Worm (Caenorhabditis elegans): ENCODE measurements around the gene wdr-5.3.

The wdr-5.3 gene

ce11 chrV:10695181-10695580, 41.7 kb upstream of the wdr-5.3 start, which contains the start of gene C05A2.4:
TSS of gene C05A2.4 (plus strand) at chrV:10695481.
- TF ChIP-seq madf-6 (GFP tag; IDR thresholded peaks at IDR 0.05) (no peak), snpc-1.3 (tag; optimal IDR thresholded peaks at IDR 0.05; ENCODE audit: insufficient read depth) (no peak), aptf-3 (GFP tag; IDR thresholded peaks at IDR 0.05) (no peak), bed-2 (GFP tag; IDR thresholded peaks at IDR 0.05) (no peak), sea-2 (GFP tag; IDR thresholded peaks at IDR 0.05) (no peak), ceh-79 (tag; optimal IDR thresholded peaks at IDR 0.05) (no peak), egrh-3 (GFP tag; IDR thresholded peaks at IDR 0.05) (no peak), somi-1 (GFP tag; optimal IDR thresholded peaks at IDR 0.05) (no peak)

- TF ChIP-seq attf-3 (GFP tag; conservative IDR thresholded peaks at IDR 0.05), result no peak
- no peak for TF ChIP-seq him-1 (tag; optimal IDR thresholded peaks at IDR 0.05)
- TF ChIP-seq die-1 (tag; optimal IDR thresholded peaks at IDR 0.05), result no peak
Measured at ce11 chrV:10699122-10699521, 37.8 kb upstream of the wdr-5.3 start.

ce11 chrV:10702249-10702648, 34.7 kb upstream of the wdr-5.3 start, which contains the start of gene pph-1:
TSS of gene pph-1 (plus strand) at chrV:10702549.
- TF ChIP-seq ztf-22 (GFP tag; optimal IDR thresholded peaks at IDR 0.05) (no peak), ceh-58 (GFP tag; IDR thresholded peaks at IDR 0.05) (no peak), C17E4.6 (GFP tag; IDR thresholded peaks at IDR 0.05) (no peak), B0035.1 (tag; optimal IDR thresholded peaks at IDR 0.05) (no peak), snpc-1.1 (tag; optimal IDR thresholded peaks at IDR 0.05; ENCODE audit: insufficient read depth) (no peak), F37B4.10 (GFP tag; IDR thresholded peaks at IDR 0.05) (no peak), cebp-1 (GFP tag; IDR thresholded peaks at IDR 0.05) (no peak), cebp-1 (tag; optimal IDR thresholded peaks at IDR 0.05) (no peak), mes-4 (tag; optimal IDR thresholded peaks at IDR 0.05) (no peak), F49E8.2 (tag; optimal IDR thresholded peaks at IDR 0.05; ENCODE audit: insufficient read depth) (no peak), ceh-100 (GFP tag; IDR thresholded peaks at IDR 0.05) (no peak)

ce11 chrV:10702910-10703309, 34.0 kb upstream of the wdr-5.3 start:
- no peak for TF ChIP-seq ztf-25 (GFP tag; IDR thresholded peaks at IDR 0.05)
- no peak for TF ChIP-seq Y95B8A.8 (GFP tag; IDR thresholded peaks at IDR 0.05)
- TF ChIP-seq nfyb-1 (GFP tag; IDR thresholded peaks at IDR 0.05), result no peak
- no peak for TF ChIP-seq bed-2 (GFP tag; IDR thresholded peaks at IDR 0.05)
- no peak for TF ChIP-seq repo-1 (tag; optimal IDR thresholded peaks at IDR 0.05)
- no peak for TF ChIP-seq ets-4 (GFP tag; optimal IDR thresholded peaks at IDR 0.05)
- no peak for TF ChIP-seq let-607 (tag; optimal IDR thresholded peaks at IDR 0.05)
- TF ChIP-seq tbx-9 (tag; optimal IDR thresholded peaks at IDR 0.05; ENCODE audit: borderline replicate concordance), result no peak
- TF ChIP-seq snpc-1.1 (tag; optimal IDR thresholded peaks at IDR 0.05; ENCODE audit: insufficient read depth), result no peak
- no peak for TF ChIP-seq B0336.3 (GFP tag; IDR thresholded peaks at IDR 0.05)
- TF ChIP-seq hlh-26 (GFP tag; conservative IDR thresholded peaks at IDR 0.05), result no peak
- TF ChIP-seq ceh-40 (GFP tag; IDR thresholded peaks at IDR 0.05), result no peak
- TF ChIP-seq F37B4.10 (GFP tag; IDR thresholded peaks at IDR 0.05), result no peak

ce11 chrV:10708346-10708745, 28.6 kb upstream of the wdr-5.3 start:
- TF ChIP-seq zfh-2 (GFP tag; conservative IDR thresholded peaks at IDR 0.05), result no peak
- TF ChIP-seq cebp-1 (GFP tag; IDR thresholded peaks at IDR 0.05), result no peak
- TF ChIP-seq cebp-1 (tag; optimal IDR thresholded peaks at IDR 0.05), result peak; percentile 28
- no peak for TF ChIP-seq ceh-40 (GFP tag; IDR thresholded peaks at IDR 0.05)
- TF ChIP-seq let-607 (tag; optimal IDR thresholded peaks at IDR 0.05), result no peak
- TF ChIP-seq egl-18 (GFP tag; IDR thresholded peaks at IDR 0.05), result no peak
- no peak for TF ChIP-seq attf-6 (GFP tag; IDR thresholded peaks at IDR 0.05)
- no peak for TF ChIP-seq ceh-79 (tag; optimal IDR thresholded peaks at IDR 0.05)
